Worm (Caenorhabditis elegans): ENCODE measurements around the gene cyld-1.

DNA sequence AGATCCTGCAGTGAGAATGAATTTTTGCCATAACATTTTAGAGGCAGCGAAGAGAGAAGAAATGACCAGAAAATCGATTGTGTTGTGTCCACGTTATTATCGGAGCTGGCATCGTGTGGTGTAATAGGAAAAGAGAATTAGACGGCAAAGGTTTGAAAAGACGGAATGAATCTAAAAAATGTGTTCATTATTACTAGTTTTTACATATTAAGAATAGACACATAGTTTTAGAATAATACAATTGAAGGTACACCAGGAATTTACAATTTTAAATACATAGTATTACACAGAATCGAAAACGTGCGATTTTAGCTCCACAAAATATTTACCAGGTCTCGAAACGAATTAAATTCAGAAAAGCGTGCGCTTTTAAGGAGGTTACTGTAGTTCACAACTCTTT is 39.8 kb upstream of the cyld-1 start, which contains the start of gene K03H1.13:
- TF ChIP-seq ztf-4 (tag; optimal IDR thresholded peaks at IDR 0.05) (no peak), nhr-77 (tag; optimal IDR thresholded peaks at IDR 0.05) (no peak), sox-4 (tag; optimal IDR thresholded peaks at IDR 0.05) (no peak), sptf-1 (tag; optimal IDR thresholded peaks at IDR 0.05) (no peak), nhr-71 (tag; optimal IDR thresholded peaks at IDR 0.05) (no peak), fkh-10 (GFP tag; optimal IDR thresholded peaks at IDR 0.05) (no peak)
